Fruit fly (Drosophila melanogaster): ENCODE results near the gene hoe1.

Gene hoe1

DNA sequence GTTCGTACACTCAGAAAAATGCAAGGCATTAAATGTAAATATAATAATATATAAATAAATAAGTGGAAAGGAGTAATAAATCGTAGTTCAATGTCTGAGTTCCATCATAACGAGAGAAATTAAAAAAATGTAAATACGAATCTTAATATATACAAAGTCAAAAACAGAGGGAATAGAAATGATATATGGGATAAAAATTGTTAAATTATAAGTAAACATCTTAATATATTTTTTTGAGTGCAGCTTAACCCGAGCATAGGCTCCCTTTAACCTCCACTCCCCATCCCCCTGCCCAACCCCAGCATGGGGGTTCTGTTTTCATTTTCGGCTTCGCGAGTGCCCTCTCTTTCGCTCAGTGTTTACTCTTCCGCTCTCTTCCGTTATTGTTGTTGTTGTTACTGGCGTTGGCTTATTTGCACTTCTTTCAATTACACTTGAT, 16.4 kb downstream of the hoe1 start (continued):
- TF ChIP-seq CG2678 (tag; optimal IDR thresholded peaks at IDR 0.05) (peak; percentile 50), CG11560 (tag; IDR thresholded peaks at IDR 0.05) (no peak), CG11456 (GFP tag; IDR thresholded peaks at IDR 0.05) (no peak), CG12071 (GFP tag; optimal IDR thresholded peaks at IDR 0.05) (no peak), CTCF (GFP tag; optimal IDR thresholded peaks at IDR 0.05) (no peak), jumu (GFP tag; optimal IDR thresholded peaks at IDR 0.05) (no peak), pfk (GFP tag; optimal IDR thresholded peaks at IDR 0.05) (no peak), CG7372 (GFP tag; IDR thresholded peaks at IDR 0.05) (no peak), tio (GFP tag; optimal IDR thresholded peaks at IDR 0.05) (no peak), mirr (GFP tag; optimal IDR thresholded peaks at IDR 0.05) (no peak), CG12659 (GFP tag; optimal IDR thresholded peaks at IDR 0.05) (no peak), Xbp1 (GFP tag; optimal IDR thresholded peaks at IDR 0.05) (no peak), CG32767 (GFP tag; IDR thresholded peaks at IDR 0.05) (no peak), CG12769 (tag; optimal IDR thresholded peaks at IDR 0.05) (no peak), Ets97D (GFP tag; optimal IDR thresholded peaks at IDR 0.05) (no peak), CG2202 (tag; optimal IDR thresholded peaks at IDR 0.05) (no peak), fru (optimal IDR thresholded peaks at IDR 0.05) (no peak), exex (tag; optimal IDR thresholded peaks at IDR 0.05) (no peak), trem (tag; optimal IDR thresholded peaks at IDR 0.05) (no peak), CG2712 (tag; optimal IDR thresholded peaks at IDR 0.05) (peak; percentile 49), z (GFP tag; IDR thresholded peaks at IDR 0.05) (no peak), ham (GFP tag; IDR thresholded peaks at IDR 0.05) (no peak), Side (GFP tag; optimal IDR thresholded peaks at IDR 0.05) (no peak), unpg (GFP tag; optimal IDR thresholded peaks at IDR 0.05) (peak; percentile 22), CG17912 (GFP tag; optimal IDR thresholded peaks at IDR 0.05) (no peak), Usf (GFP tag; optimal IDR thresholded peaks at IDR 0.05) (no peak), CG5180 (GFP tag; optimal IDR thresholded peaks at IDR 0.05) (no peak), her (GFP tag; optimal IDR thresholded peaks at IDR 0.05) (no peak), CG4707 (GFP tag; optimal IDR thresholded peaks at IDR 0.05) (no peak), h (optimal IDR thresholded peaks at IDR 0.05) (no peak), Ets65A (GFP tag) (no peak), Neu2 (GFP tag; optimal IDR thresholded peaks at IDR 0.05; ENCODE audit: borderline replicate concordance) (no peak), CG7745 (tag; optimal IDR thresholded peaks at IDR 0.05) (no peak), CG3281 (GFP tag; optimal IDR thresholded peaks at IDR 0.05) (peak; percentile 3), CG14710 (tag; optimal IDR thresholded peaks at IDR 0.05) (peak; percentile 37), CG6813 (GFP tag; optimal IDR thresholded peaks at IDR 0.05) (no peak), H15 (GFP tag; IDR thresholded peaks at IDR 0.05) (0 out of 3 replicates have a peak, but pooled peaks have one; percentile 59), CG14014 (GFP tag; IDR thresholded peaks at IDR 0.05) (0 out of 2 replicates have a peak, but pooled peaks have one; percentile 9), CG9727 (GFP tag; optimal IDR thresholded peaks at IDR 0.05) (peak; percentile 39), Doc3 (GFP tag; IDR thresholded peaks at IDR 0.05; ENCODE audit: partially characterized antibody) (no peak), knrl (GFP tag; IDR thresholded peaks at IDR 0.05; ENCODE audit: partially characterized antibody) (no peak), CG4404 (GFP tag; IDR thresholded peaks at IDR 0.05) (no peak), grau (tag; optimal IDR thresholded peaks at IDR 0.05) (peak; percentile 23), Blimp-1 (GFP tag; optimal IDR thresholded peaks at IDR 0.05) (peak; percentile 55), CG11504 (tag; optimal IDR thresholded peaks at IDR 0.05) (peak; percentile 63), Jarid2 (GFP tag; optimal IDR thresholded peaks at IDR 0.05) (no peak), org-1 (GFP tag; optimal IDR thresholded peaks at IDR 0.05) (no peak), sr (GFP tag; IDR thresholded peaks at IDR 0.05) (no peak), B-H2 (GFP tag; optimal IDR thresholded peaks at IDR 0.05) (no peak), stc (GFP tag; IDR thresholded peaks at IDR 0.05) (no peak), kah (GFP tag; optimal IDR thresholded peaks at IDR 0.05) (no peak), dysf (GFP tag; IDR thresholded peaks at IDR 0.05) (peak; percentile 36; the same call in 1 of the 3 replicates), Xrp1 (GFP tag; IDR thresholded peaks at IDR 0.05) (peak; percentile 39)

All from whole organism, embryonic.